Worm (Caenorhabditis elegans) whole organism, L4 larva: ENCODE measurements around the gene T04C12.9.
A peak's percentile ranks its signal among the peaks of the same experiment; 100 is the strongest.

Experiments used
- D1046.2 ChIP-seq: fragments of 200-800 bp; sonication (Bioruptor generic); IDR thresholded peaks from 2 replicates; pipeline ENCODE4 v1.3.6; 2022; ENCODE audit warnings: missing genetic modification characterization, missing compliant biosample characterization
- F10B5.3 ChIP-seq: sonication (generic microtip); optimal IDR thresholded peaks from 2 replicates; lab custom pipeline; 2016; ENCODE audit warnings: mild to moderate bottlenecking, missing genetic modification characterization, missing compliant biosample characterization
- F44E2.7 ChIP-seq: fragments of 200-800 bp; sonication (Bioruptor generic); IDR thresholded peaks from 2 replicates; pipeline ENCODE4 v2.1.2; 2022; ENCODE audit warnings: missing genetic modification characterization, missing compliant biosample characterization
- F49E8.2 ChIP-seq: sonication (generic microtip); optimal IDR thresholded peaks from 2 replicates; lab custom pipeline; 2016; ENCODE audit warnings: missing compliant biosample characterization, mild to moderate bottlenecking, missing genetic modification characterization, borderline replicate concordance
- T20F7.1 ChIP-seq: fragments of 200-800 bp; sonication (Bioruptor generic); optimal IDR thresholded peaks from 2 replicates; lab custom pipeline; 2018; ENCODE audit warnings: mild to moderate bottlenecking, missing genetic modification characterization, missing compliant biosample characterization
- Y105C5A.15 ChIP-seq: fragments of 200-800 bp; sonication (Bioruptor generic); IDR thresholded peaks from 2 replicates; pipeline ENCODE4 v1.3.6; 2022; ENCODE audit warnings: missing genetic modification characterization, missing compliant biosample characterization
- Y48G9A.11 ChIP-seq: fragments of 200-800 bp; sonication (Bioruptor generic); IDR thresholded peaks from 2 replicates; pipeline ENCODE4 v1.3.6; 2022; ENCODE audit warnings: missing genetic modification reagents, missing genetic modification characterization, missing compliant biosample characterization
- ZK337.2 ChIP-seq: fragments of 200-800 bp; sonication (Bioruptor generic); IDR thresholded peaks from 2 replicates; pipeline ENCODE4 v1.3.6; 2022; ENCODE audit warnings: missing genetic modification reagents, missing genetic modification characterization, missing compliant biosample characterization
- aha-1 ChIP-seq: fragments of 150-350 bp; peaks from one replicate; lab custom pipeline; 2014; ENCODE audit warnings: missing biosample characterization, missing genetic modification characterization
- ama-1 ChIP-seq: fragments of 150-350 bp; optimal IDR thresholded peaks from 2 replicates; lab custom pipeline; 2014; ENCODE audit warnings: inconsistent platforms, mixed read lengths
- attf-4 ChIP-seq: sonication (generic microtip); optimal IDR thresholded peaks from 3 replicates; lab custom pipeline; 2017; ENCODE audit warnings: missing biosample characterization, missing genetic modification characterization
- ceh-44 ChIP-seq: fragments of 200-800 bp; sonication (Bioruptor generic); IDR thresholded peaks from 2 replicates; pipeline ENCODE4 v1.3.6; 2022; ENCODE audit warnings: missing genetic modification reagents, missing genetic modification characterization, missing compliant biosample characterization
- ctbp-1 ChIP-seq: fragments of 200-800 bp; sonication (Bioruptor generic); IDR thresholded peaks from 2 replicates; pipeline ENCODE4 v1.3.6; 2022; ENCODE audit warnings: missing genetic modification reagents, missing genetic modification characterization, missing compliant biosample characterization
- daf-12 ChIP-seq: fragments of 150-350 bp; optimal IDR thresholded peaks from 2 replicates; lab custom pipeline; 2014; ENCODE audit warnings: missing biosample characterization, missing genetic modification reagents, missing genetic modification characterization
- daf-16 ChIP-seq, 3 experiments: sonication (generic microtip); optimal IDR thresholded peaks; 2 replicates each; lab custom pipeline; 2016 to 2017; ENCODE audit warnings: missing genetic modification characterization in 3 of 3, missing genetic modification reagents in 3 of 3, mild to moderate bottlenecking in 2 of 3, missing compliant biosample characterization in 2 of 3, missing biosample characterization in 1 of 3, moderate library complexity in 1 of 3
- daf-19 ChIP-seq: fragments of 200-800 bp; sonication (Bioruptor generic); conservative IDR thresholded peaks from 2 replicates; pipeline ENCODE4 v1.3.6; 2022; ENCODE audit warnings: missing genetic modification characterization, missing compliant biosample characterization
- dmd-8 ChIP-seq: fragments of 200-800 bp; sonication (Bioruptor generic); IDR thresholded peaks from 2 replicates; pipeline ENCODE4 v1.3.6; 2022; ENCODE audit warnings: missing genetic modification characterization, missing compliant biosample characterization
- dmd-9 ChIP-seq: fragments of 200-800 bp; sonication (Bioruptor generic); IDR thresholded peaks from 2 replicates; pipeline ENCODE4 v1.3.6; 2022; ENCODE audit warnings: missing genetic modification reagents, missing genetic modification characterization, missing compliant biosample characterization
- dpl-1 ChIP-seq: fragments of 150-350 bp; optimal IDR thresholded peaks from 2 replicates; lab custom pipeline; 2014; ENCODE audit warnings: missing biosample characterization, missing genetic modification reagents, missing genetic modification characterization
- duxl-1 ChIP-seq: sonication (generic microtip); optimal IDR thresholded peaks from 2 replicates; lab custom pipeline; 2016; ENCODE audit warnings: mild to moderate bottlenecking, missing genetic modification characterization, moderate library complexity, missing compliant biosample characterization; ENCODE audit not compliant: poor library complexity
- dve-1 ChIP-seq: sonication (generic microtip); optimal IDR thresholded peaks from 2 replicates; lab custom pipeline; 2017; ENCODE audit warnings: antibody characterized with exemption, mild to moderate bottlenecking, missing genetic modification characterization, missing compliant biosample characterization; ENCODE audit not compliant: insufficient read depth
- egl-27 ChIP-seq: sonication (generic microtip); optimal IDR thresholded peaks from 3 replicates; lab custom pipeline; 2017; ENCODE audit warnings: missing biosample characterization, missing genetic modification reagents, missing genetic modification characterization
- fkh-10 ChIP-seq: fragments of 150-350 bp; optimal IDR thresholded peaks from 2 replicates; lab custom pipeline; 2014; ENCODE audit warnings: missing biosample characterization, missing genetic modification reagents, missing genetic modification characterization
- hmg-1.1 ChIP-seq: fragments of 200-800 bp; sonication (Bioruptor generic); IDR thresholded peaks from 2 replicates; pipeline ENCODE4 v1.3.6; 2022; ENCODE audit warnings: missing genetic modification reagents, missing genetic modification characterization, missing compliant biosample characterization
- lim-7 ChIP-seq: fragments of 200-800 bp; sonication (Bioruptor generic); IDR thresholded peaks from 2 replicates; pipeline ENCODE4 v1.3.6; 2022; ENCODE audit warnings: missing genetic modification characterization, missing compliant biosample characterization
- lin-1 ChIP-seq: fragments of 200-800 bp; sonication (Bioruptor generic); IDR thresholded peaks from 2 replicates; pipeline ENCODE4 v1.3.6; 2022; ENCODE audit warnings: missing genetic modification reagents, missing genetic modification characterization, missing compliant biosample characterization
- lin-38 ChIP-seq: fragments of 200-800 bp; sonication (Bioruptor generic); IDR thresholded peaks from 2 replicates; pipeline ENCODE4 v1.3.6; 2022; ENCODE audit warnings: missing genetic modification reagents, missing genetic modification characterization, missing compliant biosample characterization
- lin-39 ChIP-seq: fragments of 150-350 bp; optimal IDR thresholded peaks from 2 replicates; lab custom pipeline; 2014; ENCODE audit warnings: missing biosample characterization, missing genetic modification reagents, missing genetic modification characterization
- lir-3 ChIP-seq: sonication (generic microtip); optimal IDR thresholded peaks from 2 replicates; lab custom pipeline; 2016; ENCODE audit warnings: mild to moderate bottlenecking, missing genetic modification characterization, missing compliant biosample characterization
- lsy-2 ChIP-seq, 2 experiments: fragments of 150-350 bp in 1 of 2; sonication (generic microtip) in 1 of 2; optimal IDR thresholded peaks; 2 replicates each; lab custom pipeline; 2014 to 2017; ENCODE audit warnings: missing biosample characterization in 2 of 2, missing genetic modification characterization in 2 of 2
- madf-5 ChIP-seq, 2 experiments: fragments of 200-800 bp; sonication (Bioruptor generic); IDR thresholded peaks; 2 replicates each; pipeline ENCODE4 v1.3.6; 2022; ENCODE audit warnings: missing compliant biosample characterization in 2 of 2, missing genetic modification characterization in 2 of 2
- madf-9 ChIP-seq: fragments of 200-800 bp; sonication (Bioruptor generic); conservative IDR thresholded peaks from 2 replicates; pipeline ENCODE4 v1.3.6; 2022; ENCODE audit warnings: missing genetic modification reagents, missing genetic modification characterization, missing compliant biosample characterization
- mdt-29 ChIP-seq: fragments of 200-800 bp; sonication (Bioruptor generic); IDR thresholded peaks from 2 replicates; pipeline ENCODE4 v1.3.6; 2022; ENCODE audit warnings: missing genetic modification reagents, missing genetic modification characterization, missing compliant biosample characterization
- mep-1 ChIP-seq: fragments of 150-350 bp; sonication (generic microtip); optimal IDR thresholded peaks from 3 replicates; lab custom pipeline; 2014; ENCODE audit warnings: missing biosample characterization, missing genetic modification characterization
- nhr-10 ChIP-seq: fragments of 150-350 bp; optimal IDR thresholded peaks from 2 replicates; lab custom pipeline; 2014; ENCODE audit warnings: missing biosample characterization, missing genetic modification characterization
- nhr-102 ChIP-seq: sonication (generic microtip); optimal IDR thresholded peaks from 2 replicates; lab custom pipeline; 2016; ENCODE audit warnings: mild to moderate bottlenecking, missing genetic modification characterization, moderate library complexity, missing compliant biosample characterization
- nhr-11 ChIP-seq: fragments of 150-350 bp; optimal IDR thresholded peaks from 2 replicates; lab custom pipeline; 2014; ENCODE audit warnings: missing biosample characterization, missing genetic modification characterization
- nhr-111 ChIP-seq: fragments of 200-800 bp; sonication (Bioruptor generic); optimal IDR thresholded peaks from 2 replicates; lab custom pipeline; 2018; ENCODE audit warnings: mild to moderate bottlenecking, missing genetic modification characterization, missing compliant biosample characterization
- nhr-41 ChIP-seq: fragments of 200-800 bp; sonication (Bioruptor generic); IDR thresholded peaks from 2 replicates; pipeline ENCODE4 v1.3.6; 2022; ENCODE audit warnings: missing genetic modification reagents, missing genetic modification characterization, missing compliant biosample characterization
- nhr-42 ChIP-seq: fragments of 200-800 bp; sonication (Bioruptor generic); IDR thresholded peaks from 2 replicates; pipeline ENCODE4 v1.3.6; 2022; ENCODE audit warnings: missing genetic modification characterization, missing compliant biosample characterization
- nhr-77 ChIP-seq: fragments of 150-350 bp; optimal IDR thresholded peaks from 2 replicates; lab custom pipeline; 2014; ENCODE audit warnings: missing biosample characterization, missing genetic modification characterization
- rbr-2 ChIP-seq: sonication (generic microtip); optimal IDR thresholded peaks from 2 replicates; lab custom pipeline; 2016; ENCODE audit warnings: missing genotype, missing genetic modification characterization, missing compliant biosample characterization
- saeg-2 ChIP-seq: fragments of 200-800 bp; sonication (Bioruptor generic); IDR thresholded peaks from 2 replicates; pipeline ENCODE4 v1.3.6; 2022; ENCODE audit warnings: missing genetic modification reagents, missing genetic modification characterization, missing compliant biosample characterization
- sdz-12 ChIP-seq: fragments of 200-800 bp; sonication (Bioruptor generic); optimal IDR thresholded peaks from 2 replicates; lab custom pipeline; 2018; ENCODE audit warnings: mild to moderate bottlenecking, missing genetic modification characterization, missing compliant biosample characterization
- spr-3 ChIP-seq: fragments of 200-800 bp; sonication (Bioruptor generic); optimal IDR thresholded peaks from 2 replicates; lab custom pipeline; 2018; ENCODE audit warnings: mild to moderate bottlenecking, missing genetic modification characterization, missing compliant biosample characterization
- tra-1 ChIP-seq: fragments of 200-800 bp; sonication (Bioruptor generic); IDR thresholded peaks from 2 replicates; pipeline ENCODE4 v1.3.6; 2022; ENCODE audit warnings: missing genetic modification reagents, missing genetic modification characterization, missing compliant biosample characterization
- unc-39 ChIP-seq: sonication (generic microtip); optimal IDR thresholded peaks from 2 replicates; lab custom pipeline; 2017; ENCODE audit warnings: missing biosample characterization, missing genetic modification characterization
- zag-1 ChIP-seq: fragments of 150-350 bp; optimal IDR thresholded peaks from 2 replicates; lab custom pipeline; 2014; ENCODE audit warnings: missing biosample characterization, missing genetic modification characterization
- zip-11 ChIP-seq: fragments of 200-800 bp; sonication (Bioruptor generic); IDR thresholded peaks from 2 replicates; pipeline ENCODE4 v1.3.6; 2022; ENCODE audit warnings: missing genetic modification characterization, missing compliant biosample characterization
- ztf-11 ChIP-seq: fragments of 150-350 bp; optimal IDR thresholded peaks from 2 replicates; lab custom pipeline; 2014; ENCODE audit warnings: missing biosample characterization, missing genetic modification characterization
- ztf-7 ChIP-seq: fragments of 150-350 bp; optimal IDR thresholded peaks from 2 replicates; lab custom pipeline; 2014; ENCODE audit warnings: missing biosample characterization, missing genetic modification characterization

T04C12.9 gene

DNA sequence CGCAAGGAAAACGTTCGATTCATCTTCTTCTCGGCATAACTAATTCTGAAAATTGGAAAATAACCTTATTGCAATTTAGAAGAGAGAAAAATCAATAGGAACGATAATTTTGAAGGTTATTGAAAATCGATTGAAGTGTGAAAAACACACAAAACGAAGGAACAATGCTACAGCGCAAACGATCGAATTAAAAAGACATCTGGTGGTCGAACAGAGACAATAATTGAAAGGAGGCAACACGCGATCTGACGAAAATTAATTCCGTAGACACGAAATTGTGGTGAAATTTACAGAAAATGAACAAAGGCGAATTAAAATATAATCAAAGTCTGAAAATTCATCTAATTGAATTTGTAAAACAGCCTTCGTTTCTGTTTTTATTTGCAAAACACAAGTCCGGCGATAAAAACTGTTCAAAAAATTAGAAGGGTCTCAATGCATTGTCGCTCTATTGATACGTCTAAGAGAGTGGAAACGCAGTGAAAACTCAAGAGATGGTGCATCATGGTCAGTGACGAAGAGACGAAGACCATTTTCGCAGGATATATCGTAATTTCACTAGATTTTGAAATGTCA lies 23.5 kb downstream of the T04C12.9 start, which contains the start of gene pak-2 (continued):
- TF ChIP-seq nhr-11 (peak; percentile 71), F10B5.3 (tag; lab: Kevin White, UChicago) (no peak), F44E2.7 (GFP tag; lab: Robert Waterston, UW) (no peak), mdt-29 (GFP tag; lab: Robert Waterston, UW) (no peak), aha-1 (tag; lab: Kevin White, UChicago) (no peak), lir-3 (tag; lab: Kevin White, UChicago) (no peak), madf-9 (GFP tag; lab: Robert Waterston, UW) (no peak), madf-5 (GFP tag; IDR thresholded peaks at IDR 0.05; lab: Robert Waterston, UW) (no peak), daf-12 (tag; lab: Kevin White, UChicago) (no peak), nhr-41 (GFP tag; lab: Robert Waterston, UW) (no peak), lin-1 (GFP tag; lab: Robert Waterston, UW) (no peak), Y105C5A.15 (GFP tag; lab: Robert Waterston, UW) (no peak), D1046.2 (GFP tag; lab: Robert Waterston, UW) (no peak), saeg-2 (no peak), lin-39 (tag; lab: Kevin White, UChicago) (no peak), dpl-1 (GFP tag; lab: Kevin White, UChicago) (peak; percentile 65), ztf-7 (no peak), F49E8.2 (tag; lab: Kevin White, UChicago) (no peak), nhr-111 (no peak), sdz-12 (GFP tag; lab: Kevin White, UChicago) (no peak), rbr-2 (peak; percentile 68), ZK337.2 (GFP tag; lab: Robert Waterston, UW) (peak; percentile 62; the same call in 1 of the 2 replicates), Y48G9A.11 (GFP tag; lab: Robert Waterston, UW) (0 out of 2 replicates have a peak, but pooled peaks have one; percentile 45), dmd-9 (0 out of 2 replicates have a peak, but pooled peaks have one; percentile 49), nhr-42 (GFP tag; lab: Robert Waterston, UW) (no peak), egl-27 (tag; lab: Kevin White, UChicago) (no peak), attf-4 (no peak), zip-11 (GFP tag; lab: Robert Waterston, UW) (no peak), ctbp-1 (GFP tag; lab: Robert Waterston, UW) (no peak), mep-1 (tag; lab: Kevin White, UChicago) (peak; percentile 90), nhr-102 (tag; lab: Kevin White, UChicago) (no peak), nhr-77 (tag; lab: Kevin White, UChicago) (peak; percentile 83), unc-39 (tag; lab: Kevin White, UChicago) (no peak), spr-3 (GFP tag; lab: Kevin White, UChicago) (no peak), lin-38 (GFP tag; lab: Robert Waterston, UW) (peak; percentile 95), nhr-10 (tag; lab: Kevin White, UChicago) (no peak), ceh-44 (GFP tag; lab: Robert Waterston, UW) (0 out of 2 replicates have a peak, but pooled peaks have one; percentile 11), lsy-2 (tag; optimal IDR thresholded peaks at IDR 0.05; lab: Kevin White, UChicago) (peak; percentile 38 to 83), fkh-10 (GFP tag; lab: Kevin White, UChicago) (peak; percentile 90), lim-7 (GFP tag; lab: Robert Waterston, UW) (no peak), ztf-11 (tag; lab: Kevin White, UChicago) (no peak), zag-1 (no peak), ama-1 (no peak), daf-16 (GFP tag; optimal IDR thresholded peaks at IDR 0.05; lab: Kevin White, UChicago) (no peak), daf-16 (tag; optimal IDR thresholded peaks at IDR 0.05; lab: Kevin White, UChicago) (peak; percentile 39), dve-1 (tag; lab: Kevin White, UChicago) (peak; percentile 74), duxl-1 (peak; percentile 28), T20F7.1 (GFP tag; lab: Kevin White, UChicago) (peak; percentile 82), hmg-1.1 (peak; percentile 63), tra-1 (GFP tag; lab: Robert Waterston, UW) (no peak), daf-19 (GFP tag; lab: Robert Waterston, UW) (0 out of 2 replicates have a peak, but pooled peaks have one; percentile 44), dmd-8 (no peak)
